Worm (Caenorhabditis elegans) whole organism, L2 larva: ENCODE measurements around the gene comt-1.

ENCODE experiments used
- ama-1 ChIP-seq: fragments of 150-350 bp; optimal IDR thresholded peaks from 2 replicates; lab custom pipeline; 2018; ENCODE audit warnings: inconsistent platforms
- unc-62 ChIP-seq: fragments of 150-350 bp; optimal IDR thresholded peaks from 2 replicates; lab custom pipeline; 2014; ENCODE audit warnings: missing biosample characterization, missing genetic modification reagents, missing genetic modification characterization
- zag-1 ChIP-seq: fragments of 150-350 bp; optimal IDR thresholded peaks from 2 replicates; lab custom pipeline; 2014; ENCODE audit warnings: missing biosample characterization, missing genetic modification characterization

- TF ChIP-seq unc-62: no peak
- TF ChIP-seq ama-1 (lab: Kevin White, UChicago): no peak
- TF ChIP-seq zag-1 (tag; lab: Kevin White, UChicago): no peak
Observed at ce11 chrX:2814097-2814720, 48.1 kb downstream of the comt-1 start, which contains the start of gene C14A11.6.
